Worm (Caenorhabditis elegans) whole organism, L4 larva: ENCODE measurements around the gene pks-1.

Experiments
- D1046.2 ChIP-seq: fragments of 200-800 bp; sonication (Bioruptor generic); IDR thresholded peaks from 2 replicates; pipeline ENCODE4 v1.3.6; 2022; ENCODE audit warnings: missing genetic modification characterization, missing compliant biosample characterization
- F49E8.2 ChIP-seq: sonication (generic microtip); optimal IDR thresholded peaks from 2 replicates; lab custom pipeline; 2016; ENCODE audit warnings: missing compliant biosample characterization, mild to moderate bottlenecking, missing genetic modification characterization, borderline replicate concordance
- R02D3.7 ChIP-seq: fragments of 150-350 bp; sonication (generic microtip); optimal IDR thresholded peaks from 3 replicates; lab custom pipeline; 2014; ENCODE audit warnings: missing biosample characterization, missing genetic modification characterization
- T20F7.1 ChIP-seq: fragments of 200-800 bp; sonication (Bioruptor generic); optimal IDR thresholded peaks from 2 replicates; lab custom pipeline; 2018; ENCODE audit warnings: mild to moderate bottlenecking, missing genetic modification characterization, missing compliant biosample characterization
- T26A8.4 ChIP-seq: fragments of 200-800 bp; sonication (Bioruptor generic); IDR thresholded peaks from 2 replicates; pipeline ENCODE4 v1.3.6; 2022; ENCODE audit warnings: missing genetic modification characterization, missing compliant biosample characterization
- Y105C5A.15 ChIP-seq: fragments of 200-800 bp; sonication (Bioruptor generic); IDR thresholded peaks from 2 replicates; pipeline ENCODE4 v1.3.6; 2022; ENCODE audit warnings: missing genetic modification characterization, missing compliant biosample characterization
- Y48G9A.11 ChIP-seq: fragments of 200-800 bp; sonication (Bioruptor generic); IDR thresholded peaks from 2 replicates; pipeline ENCODE4 v1.3.6; 2022; ENCODE audit warnings: missing genetic modification reagents, missing genetic modification characterization, missing compliant biosample characterization
- Y5F2A.4 ChIP-seq: fragments of 200-800 bp; sonication (Bioruptor generic); optimal IDR thresholded peaks from 2 replicates; lab custom pipeline; 2018; ENCODE audit warnings: mild to moderate bottlenecking, missing genetic modification characterization, missing compliant biosample characterization
- ZK546.5 ChIP-seq, 2 experiments: sonication (generic microtip); optimal IDR thresholded peaks; 2 replicates each; lab custom pipeline; 2017; ENCODE audit warnings: missing biosample characterization in 2 of 2, missing genetic modification characterization in 2 of 2
- aly-2 ChIP-seq: sonication (generic microtip); optimal IDR thresholded peaks from 2 replicates; lab custom pipeline; 2018; ENCODE audit warnings: missing biosample characterization, missing genetic modification characterization
- ama-1 ChIP-seq: fragments of 150-350 bp; optimal IDR thresholded peaks from 2 replicates; lab custom pipeline; 2014; ENCODE audit warnings: inconsistent platforms, mixed read lengths
- ceh-28 ChIP-seq: fragments of 150-350 bp; optimal IDR thresholded peaks from 2 replicates; lab custom pipeline; 2014; ENCODE audit warnings: missing biosample characterization, missing genetic modification reagents, missing genetic modification characterization
- ceh-44 ChIP-seq: fragments of 200-800 bp; sonication (Bioruptor generic); IDR thresholded peaks from 2 replicates; pipeline ENCODE4 v1.3.6; 2022; ENCODE audit warnings: missing genetic modification reagents, missing genetic modification characterization, missing compliant biosample characterization
- ceh-62 ChIP-seq: sonication (generic microtip); optimal IDR thresholded peaks from 2 replicates; lab custom pipeline; 2017; ENCODE audit warnings: missing biosample characterization, missing genetic modification characterization
- ceh-82 ChIP-seq: sonication (generic microtip); optimal IDR thresholded peaks from 2 replicates; lab custom pipeline; 2017; ENCODE audit warnings: missing biosample characterization, missing genetic modification characterization
- cey-2 ChIP-seq: sonication (generic microtip); optimal IDR thresholded peaks from 3 replicates; lab custom pipeline; 2017; ENCODE audit warnings: missing genetic modification characterization, mild to moderate bottlenecking, missing compliant biosample characterization, antibody characterized with exemption, borderline replicate concordance; ENCODE audit not compliant: insufficient read depth
- ctbp-1 ChIP-seq: fragments of 200-800 bp; sonication (Bioruptor generic); IDR thresholded peaks from 2 replicates; pipeline ENCODE4 v1.3.6; 2022; ENCODE audit warnings: missing genetic modification reagents, missing genetic modification characterization, missing compliant biosample characterization
- daf-8 ChIP-seq: fragments of 200-800 bp; sonication (Bioruptor generic); IDR thresholded peaks from 2 replicates; pipeline ENCODE4 v1.3.6; 2022; ENCODE audit warnings: missing genetic modification characterization, missing compliant biosample characterization
- dmd-6 ChIP-seq: fragments of 200-800 bp; sonication (Bioruptor generic); IDR thresholded peaks from 2 replicates; pipeline ENCODE4 v1.3.6; 2022; ENCODE audit warnings: missing genetic modification reagents, missing genetic modification characterization, missing compliant biosample characterization
- dmd-8 ChIP-seq: fragments of 200-800 bp; sonication (Bioruptor generic); IDR thresholded peaks from 2 replicates; pipeline ENCODE4 v1.3.6; 2022; ENCODE audit warnings: missing genetic modification characterization, missing compliant biosample characterization
- dmd-9 ChIP-seq: fragments of 200-800 bp; sonication (Bioruptor generic); IDR thresholded peaks from 2 replicates; pipeline ENCODE4 v1.3.6; 2022; ENCODE audit warnings: missing genetic modification reagents, missing genetic modification characterization, missing compliant biosample characterization
- egl-27 ChIP-seq: sonication (generic microtip); optimal IDR thresholded peaks from 3 replicates; lab custom pipeline; 2017; ENCODE audit warnings: missing biosample characterization, missing genetic modification reagents, missing genetic modification characterization
- egl-43 ChIP-seq: fragments of 200-800 bp; sonication (Bioruptor generic); IDR thresholded peaks from 2 replicates; pipeline ENCODE4 v1.3.6; 2022; ENCODE audit warnings: missing genetic modification reagents, missing genetic modification characterization, missing compliant biosample characterization
- fkh-10 ChIP-seq: fragments of 150-350 bp; optimal IDR thresholded peaks from 2 replicates; lab custom pipeline; 2014; ENCODE audit warnings: missing biosample characterization, missing genetic modification reagents, missing genetic modification characterization
- fos-1 ChIP-seq: fragments of 150-350 bp; optimal IDR thresholded peaks from 2 replicates; lab custom pipeline; 2014; ENCODE audit warnings: missing biosample characterization, missing genetic modification characterization
- gei-8 ChIP-seq: fragments of 200-800 bp; sonication (Bioruptor generic); optimal IDR thresholded peaks from 2 replicates; lab custom pipeline; 2018; ENCODE audit warnings: mild to moderate bottlenecking, missing genetic modification characterization, missing compliant biosample characterization
- hmg-1.1 ChIP-seq: fragments of 200-800 bp; sonication (Bioruptor generic); IDR thresholded peaks from 2 replicates; pipeline ENCODE4 v1.3.6; 2022; ENCODE audit warnings: missing genetic modification reagents, missing genetic modification characterization, missing compliant biosample characterization
- lim-7 ChIP-seq: fragments of 200-800 bp; sonication (Bioruptor generic); IDR thresholded peaks from 2 replicates; pipeline ENCODE4 v1.3.6; 2022; ENCODE audit warnings: missing genetic modification characterization, missing compliant biosample characterization
- lin-13 ChIP-seq: fragments of 150-350 bp; optimal IDR thresholded peaks from 2 replicates; lab custom pipeline; 2014; ENCODE audit warnings: missing biosample characterization, missing genetic modification reagents, missing genetic modification characterization
- lin-39 ChIP-seq: fragments of 150-350 bp; optimal IDR thresholded peaks from 2 replicates; lab custom pipeline; 2014; ENCODE audit warnings: missing biosample characterization, missing genetic modification reagents, missing genetic modification characterization
- lir-3 ChIP-seq: sonication (generic microtip); optimal IDR thresholded peaks from 2 replicates; lab custom pipeline; 2016; ENCODE audit warnings: mild to moderate bottlenecking, missing genetic modification characterization, missing compliant biosample characterization
- lsy-2 ChIP-seq, 2 experiments: fragments of 150-350 bp in 1 of 2; sonication (generic microtip) in 1 of 2; optimal IDR thresholded peaks; 2 replicates each; lab custom pipeline; 2014 to 2017; ENCODE audit warnings: missing biosample characterization in 2 of 2, missing genetic modification characterization in 2 of 2
- mxl-2 ChIP-seq: fragments of 200-800 bp; sonication (Bioruptor generic); conservative IDR thresholded peaks from 2 replicates; pipeline ENCODE4 v1.3.6; 2022; ENCODE audit warnings: missing genetic modification reagents, missing genetic modification characterization, missing compliant biosample characterization
- mxl-3 ChIP-seq: fragments of 200-800 bp; sonication (Bioruptor generic); optimal IDR thresholded peaks from 2 replicates; lab custom pipeline; 2018; ENCODE audit warnings: mild to moderate bottlenecking, missing genetic modification characterization, missing compliant biosample characterization
- nhr-10 ChIP-seq: fragments of 150-350 bp; optimal IDR thresholded peaks from 2 replicates; lab custom pipeline; 2014; ENCODE audit warnings: missing biosample characterization, missing genetic modification characterization
- nhr-111 ChIP-seq: fragments of 200-800 bp; sonication (Bioruptor generic); optimal IDR thresholded peaks from 2 replicates; lab custom pipeline; 2018; ENCODE audit warnings: mild to moderate bottlenecking, missing genetic modification characterization, missing compliant biosample characterization
- nhr-237 ChIP-seq: sonication (generic microtip); optimal IDR thresholded peaks from 2 replicates; lab custom pipeline; 2017; ENCODE audit warnings: missing biosample characterization, missing genetic modification characterization
- nhr-42 ChIP-seq: fragments of 200-800 bp; sonication (Bioruptor generic); IDR thresholded peaks from 2 replicates; pipeline ENCODE4 v1.3.6; 2022; ENCODE audit warnings: missing genetic modification characterization, missing compliant biosample characterization
- nhr-48 ChIP-seq: sonication (generic microtip); optimal IDR thresholded peaks from 2 replicates; lab custom pipeline; 2016; ENCODE audit warnings: mild to moderate bottlenecking, missing genetic modification characterization, missing compliant biosample characterization
- nhr-76 ChIP-seq: fragments of 150-350 bp; optimal IDR thresholded peaks from 2 replicates; lab custom pipeline; 2014; ENCODE audit warnings: missing biosample characterization, missing genetic modification characterization
- php-3 ChIP-seq: fragments of 200-800 bp; sonication (Bioruptor generic); IDR thresholded peaks from 2 replicates; pipeline ENCODE4 v1.3.6; 2022; ENCODE audit warnings: missing genetic modification reagents, missing genetic modification characterization, missing compliant biosample characterization
- pqm-1 ChIP-seq: sonication (generic microtip); optimal IDR thresholded peaks from 2 replicates; lab custom pipeline; 2017; ENCODE audit warnings: missing biosample characterization, missing genetic modification characterization
- saeg-2 ChIP-seq: fragments of 200-800 bp; sonication (Bioruptor generic); IDR thresholded peaks from 2 replicates; pipeline ENCODE4 v1.3.6; 2022; ENCODE audit warnings: missing genetic modification reagents, missing genetic modification characterization, missing compliant biosample characterization
- snpc-1.2 ChIP-seq: fragments of 200-800 bp; sonication (Bioruptor generic); IDR thresholded peaks from 2 replicates; pipeline ENCODE4 v1.3.6; 2022; ENCODE audit warnings: missing genetic modification reagents, missing genetic modification characterization, missing compliant biosample characterization
- spr-1 ChIP-seq: sonication (generic microtip); optimal IDR thresholded peaks from 2 replicates; lab custom pipeline; 2016; ENCODE audit warnings: mild to moderate bottlenecking, missing genetic modification characterization, missing compliant biosample characterization
- spr-3 ChIP-seq: fragments of 200-800 bp; sonication (Bioruptor generic); optimal IDR thresholded peaks from 2 replicates; lab custom pipeline; 2018; ENCODE audit warnings: mild to moderate bottlenecking, missing genetic modification characterization, missing compliant biosample characterization
- tra-1 ChIP-seq: fragments of 200-800 bp; sonication (Bioruptor generic); IDR thresholded peaks from 2 replicates; pipeline ENCODE4 v1.3.6; 2022; ENCODE audit warnings: missing genetic modification reagents, missing genetic modification characterization, missing compliant biosample characterization
- unc-62 ChIP-seq, 3 experiments: fragments of 150-350 bp in 1 of 3; sonication (generic microtip); optimal IDR thresholded peaks in 2 of 3; peaks in 1 of 3; 1 replicate in 1 of 3; 2 replicates in 2 of 3; lab custom pipeline; 2014 to 2017; ENCODE audit warnings: missing biosample characterization in 3 of 3, missing genetic modification characterization in 3 of 3, missing genetic modification reagents in 3 of 3, missing genotype in 1 of 3
- zip-11 ChIP-seq: fragments of 200-800 bp; sonication (Bioruptor generic); IDR thresholded peaks from 2 replicates; pipeline ENCODE4 v1.3.6; 2022; ENCODE audit warnings: missing genetic modification characterization, missing compliant biosample characterization
- zip-2 ChIP-seq: fragments of 150-350 bp; optimal IDR thresholded peaks from 2 replicates; lab custom pipeline; 2014; ENCODE audit warnings: missing biosample characterization, missing genetic modification characterization
- ztf-11 ChIP-seq: fragments of 150-350 bp; optimal IDR thresholded peaks from 2 replicates; lab custom pipeline; 2014; ENCODE audit warnings: missing biosample characterization, missing genetic modification characterization
- ztf-7 ChIP-seq: fragments of 150-350 bp; optimal IDR thresholded peaks from 2 replicates; lab custom pipeline; 2014; ENCODE audit warnings: missing biosample characterization, missing genetic modification characterization

The pks-1 gene

DNA sequence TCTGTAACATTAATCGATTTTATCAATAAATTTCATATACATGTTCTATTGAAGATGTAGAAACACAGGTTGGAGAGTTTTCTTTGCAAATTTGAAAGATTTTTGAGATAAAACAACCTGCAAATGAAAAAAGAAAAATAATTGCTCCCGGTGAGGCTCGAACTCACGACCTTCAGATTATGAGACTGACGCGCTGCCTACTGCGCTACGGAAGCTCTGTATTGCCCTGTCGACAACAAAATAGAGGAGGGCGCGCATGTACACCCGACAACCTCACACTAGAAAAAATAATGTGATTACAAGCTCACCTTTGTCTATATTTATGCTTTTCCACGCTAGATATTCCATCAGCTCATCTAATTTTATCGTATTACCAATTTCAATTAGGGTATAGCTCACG is 6.3 kb upstream of the pks-1 start:
- TF ChIP-seq nhr-10 (tag; lab: Kevin White, UChicago) (no peak), lir-3 (tag; lab: Kevin White, UChicago) (no peak), spr-1 (tag; lab: Kevin White, UChicago) (peak; percentile 28), mxl-2 (no peak), R02D3.7 (tag; lab: Kevin White, UChicago) (no peak), aly-2 (tag; lab: Kevin White, UChicago) (no peak), gei-8 (GFP tag; lab: Kevin White, UChicago) (peak; percentile 7), T20F7.1 (GFP tag; lab: Kevin White, UChicago) (no peak), cey-2 (tag; lab: Kevin White, UChicago) (no peak), ceh-62 (no peak), zip-2 (tag; lab: Kevin White, UChicago) (no peak), dmd-8 (GFP tag; lab: Robert Waterston, UW) (peak; percentile 63; the same call in 1 of the 2 replicates), ztf-7 (tag; lab: Kevin White, UChicago) (no peak), daf-8 (no peak), php-3 (GFP tag; lab: Robert Waterston, UW) (peak; percentile 30; the same call in 1 of the 2 replicates), Y5F2A.4 (GFP tag; lab: Kevin White, UChicago) (peak; percentile 9), ceh-44 (peak; percentile 68), T26A8.4 (GFP tag; lab: Robert Waterston, UW) (0 out of 2 replicates have a peak, but pooled peaks have one; percentile 74), dmd-9 (peak; percentile 51; the same call in 1 of the 2 replicates), zip-11 (no peak), snpc-1.2 (GFP tag; lab: Robert Waterston, UW) (peak; percentile 88), nhr-76 (tag; lab: Kevin White, UChicago) (no peak), lin-13 (GFP tag; lab: Kevin White, UChicago) (no peak), ztf-11 (tag; lab: Kevin White, UChicago) (no peak), ctbp-1 (0 out of 2 replicates have a peak, but pooled peaks have one; percentile 41), nhr-42 (GFP tag; lab: Robert Waterston, UW) (0 out of 2 replicates have a peak, but pooled peaks have one; percentile 27), fos-1 (tag; lab: Kevin White, UChicago) (no peak), nhr-48 (tag; lab: Kevin White, UChicago) (no peak), Y105C5A.15 (GFP tag; lab: Robert Waterston, UW) (no peak; the same call in 1 of the 2 replicates), ceh-82 (no peak), hmg-1.1 (GFP tag; lab: Robert Waterston, UW) (peak; percentile 56), F49E8.2 (tag; lab: Kevin White, UChicago) (no peak), ZK546.5 (tag; optimal IDR thresholded peaks at IDR 0.05; lab: Kevin White, UChicago) (no peak), unc-62 (GFP tag; optimal IDR thresholded peaks at IDR 0.05 in 1 of 2; lab: Kevin White, UChicago) (no peak), unc-62 (tag; optimal IDR thresholded peaks at IDR 0.05; lab: Kevin White, UChicago) (no peak), ama-1 (lab: Kevin White, UChicago) (no peak), egl-27 (tag; lab: Kevin White, UChicago) (no peak), nhr-111 (GFP tag; lab: Kevin White, UChicago) (peak; percentile 61), mxl-3 (GFP tag; lab: Kevin White, UChicago) (no peak), lin-39 (no peak), saeg-2 (no peak), egl-43 (GFP tag; lab: Robert Waterston, UW) (peak; percentile 84), Y48G9A.11 (GFP tag; lab: Robert Waterston, UW) (peak; percentile 33; the same call in 1 of the 2 replicates), fkh-10 (GFP tag; lab: Kevin White, UChicago) (no peak), nhr-237 (tag; lab: Kevin White, UChicago) (no peak), pqm-1 (tag; lab: Kevin White, UChicago) (no peak), lim-7 (GFP tag; lab: Robert Waterston, UW) (peak; percentile 82), ceh-28 (tag; lab: Kevin White, UChicago) (no peak), lsy-2 (tag; optimal IDR thresholded peaks at IDR 0.05; lab: Kevin White, UChicago) (no peak), dmd-6 (GFP tag; lab: Robert Waterston, UW) (peak; percentile 27; the same call in 1 of the 2 replicates), D1046.2 (GFP tag; lab: Robert Waterston, UW) (peak; percentile 59; the same call in 1 of the 2 replicates), spr-3 (peak; percentile 52), tra-1 (peak; percentile 69; the same call in 1 of the 2 replicates)
